Fruit fly (Drosophila melanogaster) whole organism, adult: ENCODE data around the gene meep.
"Not testable (repeated sequence)": the region's sequence is repeated elsewhere in the genome, so short reads cannot be mapped to it uniquely, and the experiment has no call there.

Source experiments
- CG11617 ChIP-seq: fragments of 200-800 bp; sonication (Bioruptor generic); optimal IDR thresholded peaks from 2 replicates; lab custom pipeline; 2017; ENCODE audit warnings: mild to moderate bottlenecking, missing biosample characterization, missing genetic modification reagents, missing genetic modification characterization
- CG12768 ChIP-seq: fragments of 200-800 bp; sonication (Bioruptor generic); optimal IDR thresholded peaks from 2 replicates; lab custom pipeline; 2017; ENCODE audit warnings: missing biosample characterization, missing genetic modification characterization, mild to moderate bottlenecking, moderate library complexity, missing genetic modification reagents
- CG14711 ChIP-seq: fragments of 200-800 bp; sonication (Bioruptor generic); optimal IDR thresholded peaks from 2 replicates; lab custom pipeline; 2018; ENCODE audit warnings: missing biosample characterization, mild to moderate bottlenecking, missing genetic modification characterization, moderate library complexity
- CG33017 ChIP-seq: fragments of 200-800 bp; sonication (Bioruptor generic); optimal IDR thresholded peaks from 2 replicates; lab custom pipeline; 2018; ENCODE audit warnings: missing biosample characterization, mild to moderate bottlenecking, missing genetic modification characterization, moderate library complexity
- CG7045 ChIP-seq: fragments of 200-800 bp; sonication (Bioruptor generic); optimal IDR thresholded peaks from 2 replicates; lab custom pipeline; 2017; ENCODE audit warnings: missing biosample characterization, mild to moderate bottlenecking, missing genetic modification characterization
- bab1 ChIP-seq: fragments of 200-800 bp; sonication (Bioruptor generic); optimal IDR thresholded peaks from 3 replicates; lab custom pipeline; 2019; ENCODE audit warnings: missing biosample characterization, mild to moderate bottlenecking, missing genetic modification characterization, moderate library complexity
- cic ChIP-seq: fragments of 200-800 bp; sonication (Bioruptor generic); optimal IDR thresholded peaks from 2 replicates; lab custom pipeline; 2017; ENCODE audit warnings: missing biosample characterization, mild to moderate bottlenecking, missing genetic modification characterization, moderate library complexity
- kay ChIP-seq: fragments of 200-800 bp; sonication (Bioruptor generic); peaks from one replicate; lab custom pipeline; 2016; ENCODE audit warnings: missing biosample characterization, missing genetic modification characterization, borderline replicate concordance
- pad ChIP-seq: fragments of 200-800 bp; sonication (Bioruptor generic); optimal IDR thresholded peaks from 3 replicates; lab custom pipeline; 2017; ENCODE audit warnings: missing biosample characterization, missing genetic modification characterization, mild to moderate bottlenecking, moderate library complexity, missing genetic modification reagents
- tj ChIP-seq: fragments of 200-800 bp; sonication (Bioruptor generic); optimal IDR thresholded peaks from 3 replicates; lab custom pipeline; 2017; ENCODE audit warnings: missing biosample characterization, mild to moderate bottlenecking, missing genetic modification characterization, moderate library complexity

dm6 chr3L:1245810-1246209 is 43.0 kb upstream of the meep start, which contains the start of gene Klp61F:
- not testable (repeated sequence) for TF ChIP-seq CG11617 (GFP tag; lab: Kevin White, UChicago); CG14711; tj; CG12768 (GFP tag; lab: Kevin White, UChicago); CG33017; cic (GFP tag; lab: Kevin White, UChicago); CG7045 (GFP tag; lab: Kevin White, UChicago); pad (GFP tag; lab: Kevin White, UChicago); kay (GFP tag; lab: Kevin White, UChicago); bab1
